Fruit fly (Drosophila melanogaster) Kc167 (cell line): ENCODE data around the gene Papss.

Experiments
- Myc ChIP-seq: fragments of >200 bp; optimal IDR thresholded peaks from 2 replicates; lab custom pipeline; 2017; ENCODE audit warnings: missing external identifiers
- Sin3A ChIP-seq: fragments of >200 bp; optimal IDR thresholded peaks from 2 replicates; lab custom pipeline; 2018; ENCODE audit warnings: missing external identifiers
- insv ChIP-seq: fragments of >200 bp; optimal IDR thresholded peaks from 3 replicates; lab custom pipeline; 2018; ENCODE audit warnings: missing external identifiers
- ttk ChIP-seq: sonication (Bioruptor generic); optimal IDR thresholded peaks from 2 replicates; lab custom pipeline; 2017; ENCODE audit warnings: missing external identifiers

- TF ChIP-seq ttk (no peak), Sin3A (no peak), insv (lab: Kevin White, UChicago) (no peak), Myc (lab: Kevin White, UChicago) (no peak)
These were observed 52.0 kb downstream of the Papss start for dm6 chr3L:19896892-19897684.
